Worm (Caenorhabditis elegans): ENCODE data around the gene aqp-11.

Gene aqp-11

ce11 chrIII:13648540-13648939 is 24.5 kb upstream of the aqp-11 start:
- TF ChIP-seq mxl-1 (tag; optimal IDR thresholded peaks at IDR 0.05) (no peak), nfyb-1 (GFP tag; IDR thresholded peaks at IDR 0.05) (no peak), snpc-1.3 (tag; optimal IDR thresholded peaks at IDR 0.05; ENCODE audit: insufficient read depth) (no peak), tbx-9 (tag; optimal IDR thresholded peaks at IDR 0.05; ENCODE audit: borderline replicate concordance) (no peak), zfh-2 (GFP tag; conservative IDR thresholded peaks at IDR 0.05) (peak; percentile 65), F10E7.11 (tag; optimal IDR thresholded peaks at IDR 0.05) (no peak), F55B11.4 (tag; optimal IDR thresholded peaks at IDR 0.05; ENCODE audit: borderline replicate concordance, insufficient read depth) (no peak), ztf-3 (GFP tag; optimal IDR thresholded peaks at IDR 0.05) (no peak), rpc-1 (optimal IDR thresholded peaks at IDR 0.05) (no peak), rpc-1 (tag; optimal IDR thresholded peaks at IDR 0.05) (no peak)

ce11 chrIII:13651414-13651813 is 21.7 kb upstream of the aqp-11 start:
- no peak for TF ChIP-seq mcd-1 (GFP tag; IDR thresholded peaks at IDR 0.05)
- no peak for TF ChIP-seq madf-3 (GFP tag; IDR thresholded peaks at IDR 0.05)
- no peak for TF ChIP-seq F49E8.2 (tag; optimal IDR thresholded peaks at IDR 0.05; ENCODE audit: insufficient read depth)
- TF ChIP-seq dpl-1 (GFP tag; optimal IDR thresholded peaks at IDR 0.05) = no peak
- TF ChIP-seq mxl-1 (tag; optimal IDR thresholded peaks at IDR 0.05) = no peak
- TF ChIP-seq unc-62 (GFP tag; optimal IDR thresholded peaks at IDR 0.05) = no peak
- TF ChIP-seq ceh-91 (GFP tag; IDR thresholded peaks at IDR 0.05) = no peak
- no peak for TF ChIP-seq F52B5.7 (tag; optimal IDR thresholded peaks at IDR 0.05)
- TF ChIP-seq K11D2.4 (GFP tag; IDR thresholded peaks at IDR 0.05) = no peak
- TF ChIP-seq lin-26 (GFP tag; IDR thresholded peaks at IDR 0.05) = 0 out of 2 replicates have a peak, but pooled peaks have one; percentile 41
- no peak for TF ChIP-seq hlh-26 (GFP tag; conservative IDR thresholded peaks at IDR 0.05)
- peak; percentile 85 for TF ChIP-seq zfh-2 (GFP tag; conservative IDR thresholded peaks at IDR 0.05)
- TF ChIP-seq dox-1 (GFP tag; IDR thresholded peaks at IDR 0.05) = peak; percentile 5; the same call in 1 of the 2 replicates
- no peak for TF ChIP-seq sea-2 (GFP tag; IDR thresholded peaks at IDR 0.05)
- TF ChIP-seq F22D6.2 (tag; optimal IDR thresholded peaks at IDR 0.05) = no peak
- TF ChIP-seq T07F8.4 (tag; optimal IDR thresholded peaks at IDR 0.05) = no peak
- no peak for TF ChIP-seq gei-17 (GFP tag; optimal IDR thresholded peaks at IDR 0.05)
- TF ChIP-seq egrh-3 (GFP tag; IDR thresholded peaks at IDR 0.05) = peak; percentile 77
- no peak for TF ChIP-seq Y95B8A.8 (GFP tag; IDR thresholded peaks at IDR 0.05)
- TF ChIP-seq Y56A3A.18 (GFP tag; IDR thresholded peaks at IDR 0.05) = no peak
- TF ChIP-seq tbx-9 (tag; optimal IDR thresholded peaks at IDR 0.05; ENCODE audit: borderline replicate concordance) = no peak
- TF ChIP-seq C06A6.2 (GFP tag; conservative IDR thresholded peaks at IDR 0.05) = no peak
- no peak for TF ChIP-seq ztf-3 (GFP tag; optimal IDR thresholded peaks at IDR 0.05)
- TF ChIP-seq hrde-1 (tag; optimal IDR thresholded peaks at IDR 0.05; ENCODE audit: borderline replicate concordance) = no peak
- no peak for TF ChIP-seq ccch-3 (GFP tag; optimal IDR thresholded peaks at IDR 0.05)
- TF ChIP-seq him-1 (tag; optimal IDR thresholded peaks at IDR 0.05) = no peak

- no peak for TF ChIP-seq snpc-3.4 (tag; optimal IDR thresholded peaks at IDR 0.05)
- no peak for TF ChIP-seq pbrm-1 (GFP tag; IDR thresholded peaks at IDR 0.05)
- TF ChIP-seq zfh-2 (GFP tag; conservative IDR thresholded peaks at IDR 0.05) = no peak
- TF ChIP-seq D2030.7 (GFP tag; IDR thresholded peaks at IDR 0.05) = no peak
- no peak for TF ChIP-seq hmg-1.2 (GFP tag; IDR thresholded peaks at IDR 0.05)
- no peak for TF ChIP-seq C17E4.6 (GFP tag; IDR thresholded peaks at IDR 0.05)
- no peak for TF ChIP-seq fkh-3 (tag; optimal IDR thresholded peaks at IDR 0.05)
- TF ChIP-seq dox-1 (GFP tag; IDR thresholded peaks at IDR 0.05) = no peak
- TF ChIP-seq egl-18 (GFP tag; IDR thresholded peaks at IDR 0.05) = no peak
Observed at ce11 chrIII:13652010-13652409, 21.1 kb upstream of the aqp-11 start.
